Worm (Caenorhabditis elegans) whole organism, L4/young adult: Measurements from ENCODE around the gene msp-33.

Experiments used
- W03F9.2 ChIP-seq: fragments of 150-350 bp; optimal IDR thresholded peaks from 2 replicates; lab custom pipeline; 2014; ENCODE audit warnings: missing biosample characterization, missing genetic modification characterization
- dao-5 ChIP-seq: sonication (generic microtip); optimal IDR thresholded peaks from 2 replicates; lab custom pipeline; 2016; ENCODE audit warnings: missing genotype, missing genetic modification characterization, moderate library complexity, missing compliant biosample characterization
- him-1 ChIP-seq: sonication (generic microtip); optimal IDR thresholded peaks from 2 replicates; lab custom pipeline; 2016; ENCODE audit warnings: missing genotype, missing genetic modification reagents, missing genetic modification characterization, missing compliant biosample characterization

DNA sequence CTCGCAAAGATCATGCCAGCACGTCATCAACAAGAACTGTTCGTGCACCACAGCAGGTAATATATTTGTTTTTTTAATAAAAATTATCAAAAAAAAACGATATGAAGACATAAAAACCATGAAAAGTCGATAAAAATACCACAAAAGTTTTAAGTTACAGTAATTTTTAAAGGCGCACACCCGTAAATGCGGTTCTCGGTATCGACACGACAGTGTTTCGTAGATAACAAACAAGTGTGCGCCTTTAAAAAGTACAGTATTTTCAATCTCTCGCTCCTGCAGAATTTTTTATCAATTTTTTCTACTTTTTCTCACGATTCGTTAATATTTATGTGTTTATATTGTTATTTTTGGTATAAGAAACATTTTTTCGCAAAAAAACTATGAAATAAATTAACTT lies 12.8 kb upstream of the msp-33 start:
- no peak for TF ChIP-seq him-1 (tag; lab: Kevin White, UChicago)
- no peak for TF ChIP-seq dao-5
- no peak for TF ChIP-seq W03F9.2 (tag; lab: Kevin White, UChicago)
